Worm (Caenorhabditis elegans): ENCODE data around the gene skr-8.
A peak's percentile ranks its signal among the peaks of the same experiment; 100 is the strongest.
"Not testable (repeated sequence)": the region's sequence is repeated elsewhere in the genome, so short reads cannot be mapped to it uniquely, and the experiment has no call there.

Gene skr-8

DNA sequence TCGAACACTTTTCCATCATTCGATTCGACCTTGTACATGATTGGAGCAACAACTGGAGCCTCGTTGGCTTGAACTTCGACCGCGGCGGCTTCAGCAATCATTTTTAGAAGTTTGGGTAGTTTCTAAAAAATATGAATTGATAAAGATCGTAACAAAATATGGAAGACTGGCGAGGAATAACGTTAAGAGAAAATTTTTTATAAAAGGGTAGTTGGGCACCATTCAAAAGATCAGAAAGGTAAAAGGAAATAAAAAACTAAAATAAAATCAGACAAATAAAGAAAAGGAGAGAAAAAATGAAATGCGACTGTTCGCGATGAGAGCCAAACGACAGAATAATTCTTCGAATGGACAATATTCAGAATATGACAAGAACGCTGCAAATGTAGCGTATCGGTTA is at the start of gene skr-8:
TSS of gene skr-8 (minus strand) at position 101 of the 400 bp plus-strand sequence.
- not testable (repeated sequence) for TF ChIP-seq skn-1 (tag; optimal IDR thresholded peaks at IDR 0.05); F44E2.7 (GFP tag; IDR thresholded peaks at IDR 0.05); hmg-1.1 (GFP tag; IDR thresholded peaks at IDR 0.05)

DNA sequence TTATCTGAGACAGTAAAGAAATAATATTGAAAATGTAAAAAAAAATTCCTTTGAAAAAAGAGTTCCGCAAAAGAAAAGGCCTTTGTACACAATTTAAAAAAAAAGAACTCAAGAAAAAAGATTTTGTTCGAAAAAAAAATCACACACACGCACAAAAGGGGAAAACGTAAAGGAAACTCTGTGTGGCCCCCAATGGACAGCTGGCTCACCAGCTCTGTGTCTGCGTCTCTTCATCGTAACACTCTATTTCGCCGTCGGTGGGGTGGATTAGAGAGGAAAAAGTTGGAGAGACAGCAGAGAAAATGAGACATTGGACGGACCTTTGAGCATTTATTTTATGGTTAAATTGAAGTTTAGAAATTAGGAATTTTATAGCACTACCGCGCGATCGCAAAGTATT is 49.4 kb upstream of the skr-8 start:
- no peak for TF ChIP-seq nhr-10 (tag; optimal IDR thresholded peaks at IDR 0.05)
- TF ChIP-seq hlh-11 (tag; optimal IDR thresholded peaks at IDR 0.05), result no peak
- TF ChIP-seq hmg-1.1 (GFP tag; IDR thresholded peaks at IDR 0.05), result 0 out of 2 replicates have a peak, but pooled peaks have one; percentile 31
- no peak for TF ChIP-seq tag-97 (GFP tag; IDR thresholded peaks at IDR 0.05)
- TF ChIP-seq snpc-1.2 (GFP tag; IDR thresholded peaks at IDR 0.05), result 0 out of 2 replicates have a peak, but pooled peaks have one; percentile 14
- no peak for TF ChIP-seq Y48G9A.11 (GFP tag; IDR thresholded peaks at IDR 0.05)
- no peak for TF ChIP-seq ctbp-1 (GFP tag; IDR thresholded peaks at IDR 0.05)

DNA sequence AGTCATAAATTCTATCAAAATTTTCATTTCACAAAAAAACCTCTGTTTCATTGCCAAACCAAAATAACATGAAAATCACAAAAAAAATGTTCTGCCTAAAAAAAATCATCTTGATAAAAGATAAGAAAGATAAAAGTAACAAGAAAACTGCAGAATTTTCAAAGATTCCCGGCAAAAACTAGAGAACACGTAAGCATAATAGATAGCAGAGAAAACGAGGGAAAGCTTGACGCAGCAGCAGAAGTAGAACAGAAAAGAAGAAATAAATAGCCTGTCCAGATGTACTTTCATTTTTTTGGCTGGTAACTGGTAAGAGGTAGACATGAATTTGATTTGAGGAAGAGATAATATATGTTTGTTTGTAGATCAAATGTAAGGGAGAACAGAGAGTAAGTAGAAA is 45.1 kb upstream of the skr-8 start:
- TF ChIP-seq tag-97 (GFP tag; IDR thresholded peaks at IDR 0.05) (no peak), nhr-11 (tag; optimal IDR thresholded peaks at IDR 0.05) (no peak), ztf-11 (tag; optimal IDR thresholded peaks at IDR 0.05) (no peak), zag-1 (tag; optimal IDR thresholded peaks at IDR 0.05) (no peak), aha-1 (tag) (peak; percentile 72), lin-13 (GFP tag; optimal IDR thresholded peaks at IDR 0.05) (no peak), mxl-3 (GFP tag; optimal IDR thresholded peaks at IDR 0.05) (no peak), ceh-62 (tag; optimal IDR thresholded peaks at IDR 0.05) (no peak), dmd-8 (GFP tag; IDR thresholded peaks at IDR 0.05) (no peak)

DNA sequence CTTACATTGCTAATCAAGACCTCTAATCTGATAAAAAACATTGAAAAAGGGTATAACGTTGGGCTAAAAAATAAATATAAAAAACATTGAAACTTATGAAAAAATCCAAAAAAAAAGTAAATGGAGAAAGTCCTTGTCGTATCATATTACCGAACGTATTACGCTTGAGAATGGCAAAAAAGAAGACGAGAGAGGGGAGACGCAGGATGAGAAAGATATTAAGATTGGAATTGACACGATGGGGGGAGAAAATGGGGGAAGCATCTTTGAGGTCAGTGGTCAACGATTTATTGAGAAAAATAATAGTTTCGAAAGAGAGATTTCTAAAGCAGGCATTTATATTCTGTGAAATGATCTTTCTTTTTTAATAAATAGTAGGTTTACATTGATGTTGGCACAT is 43.7 kb upstream of the skr-8 start:
- TF ChIP-seq ceh-32 (tag; optimal IDR thresholded peaks at IDR 0.05; ENCODE audit: poor library complexity) (no peak), Y105C5A.15 (GFP tag; IDR thresholded peaks at IDR 0.05) (no peak), lin-29 (GFP tag; IDR thresholded peaks at IDR 0.05) (no peak), nhr-111 (GFP tag; optimal IDR thresholded peaks at IDR 0.05) (no peak), unc-130 (GFP tag; optimal IDR thresholded peaks at IDR 0.05) (no peak), lsy-2 (tag; optimal IDR thresholded peaks at IDR 0.05) (peak in 1 of 2 experiments; percentile 1), nhr-102 (tag; optimal IDR thresholded peaks at IDR 0.05) (no peak), daf-12 (tag; optimal IDR thresholded peaks at IDR 0.05) (no peak), hlh-30 (tag; optimal IDR thresholded peaks at IDR 0.05; ENCODE audit: insufficient read depth) (no peak), ceh-20 (GFP tag; IDR thresholded peaks at IDR 0.05) (no peak), F49E8.2 (tag; optimal IDR thresholded peaks at IDR 0.05; ENCODE audit: borderline replicate concordance) (no peak), ztf-11 (tag; optimal IDR thresholded peaks at IDR 0.05) (no peak), aha-1 (tag) (peak; percentile 77), saeg-2 (GFP tag; IDR thresholded peaks at IDR 0.05) (no peak), Y48G9A.11 (GFP tag; IDR thresholded peaks at IDR 0.05) (no peak), unc-39 (tag; optimal IDR thresholded peaks at IDR 0.05) (no peak), ceh-82 (tag; optimal IDR thresholded peaks at IDR 0.05) (no peak), F10B5.3 (tag; optimal IDR thresholded peaks at IDR 0.05) (no peak), dmd-6 (GFP tag; IDR thresholded peaks at IDR 0.05) (no peak), daf-16 (GFP tag; optimal IDR thresholded peaks at IDR 0.05) (no peak), daf-16 (tag; optimal IDR thresholded peaks at IDR 0.05) (peak; percentile 9), lin-39 (tag; optimal IDR thresholded peaks at IDR 0.05) (no peak), egl-43 (GFP tag; IDR thresholded peaks at IDR 0.05) (no peak), snpc-4 (tag; optimal IDR thresholded peaks at IDR 0.05) (no peak), nhr-42 (GFP tag; IDR thresholded peaks at IDR 0.05) (no peak), vab-7 (GFP tag; IDR thresholded peaks at IDR 0.05) (no peak), spr-1 (tag; optimal IDR thresholded peaks at IDR 0.05) (no peak), ZK546.5 (tag; optimal IDR thresholded peaks at IDR 0.05) (no peak), dve-1 (tag; optimal IDR thresholded peaks at IDR 0.05; ENCODE audit: insufficient read depth) (peak; percentile 10), tra-1 (GFP tag; IDR thresholded peaks at IDR 0.05) (no peak)
